Worm (Caenorhabditis elegans): Measurements from ENCODE around the gene K08D9.4.

ce11 chrV:3218604-3219003 lies 18.4 kb upstream of the K08D9.4 start:
- TF ChIP-seq cog-1 (tag; optimal IDR thresholded peaks at IDR 0.05) (no peak), ztf-29 (GFP tag; IDR thresholded peaks at IDR 0.05) (no peak), klf-2 (GFP tag; conservative IDR thresholded peaks at IDR 0.05) (no peak), T22C8.4 (GFP tag; IDR thresholded peaks at IDR 0.05) (no peak), flt-1 (GFP tag; IDR thresholded peaks at IDR 0.05) (no peak), ztf-23 (GFP tag; IDR thresholded peaks at IDR 0.05) (no peak), tab-1 (GFP tag; IDR thresholded peaks at IDR 0.05) (no peak), med-1 (GFP tag; optimal IDR thresholded peaks at IDR 0.05; ENCODE audit: insufficient read depth) (no peak), ref-1 (GFP tag; conservative IDR thresholded peaks at IDR 0.05) (no peak)

Data from whole organism, midembryonic.